Worm (Caenorhabditis elegans): ENCODE data around the gene pir-2.

The pir-2 gene

DNA sequence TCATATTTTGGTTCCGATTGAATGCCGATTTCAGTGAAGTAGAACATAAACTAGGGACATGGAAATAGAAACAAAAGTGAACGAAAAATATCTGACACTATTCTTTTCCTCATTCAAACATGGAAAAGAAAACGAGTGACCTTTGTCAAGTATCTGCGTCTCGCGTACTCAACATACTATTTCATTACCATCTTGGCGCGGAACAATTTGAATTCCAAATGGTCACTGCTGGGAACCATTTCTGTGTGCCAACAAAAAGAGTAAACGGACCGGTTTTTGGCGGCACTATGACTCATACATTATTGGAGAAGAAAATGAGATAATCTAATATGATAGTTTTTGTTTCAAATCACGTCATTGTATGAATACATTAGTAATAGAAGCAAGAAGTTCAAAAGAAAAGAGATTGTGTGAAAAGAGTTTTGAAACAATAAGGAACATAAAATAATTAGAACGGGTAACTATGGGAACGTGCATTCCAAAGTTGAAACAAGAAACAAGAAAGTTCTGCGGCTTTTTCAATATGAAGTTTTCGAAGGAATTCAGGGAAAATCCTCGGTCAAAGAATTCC lies 39.1 kb upstream of the pir-2 start:
- TF ChIP-seq hif-1 (tag; optimal IDR thresholded peaks at IDR 0.05) = no peak
- TF ChIP-seq lsy-2 (tag; optimal IDR thresholded peaks at IDR 0.05) = peak in 1 of 2 experiments; percentile 17
- TF ChIP-seq lin-29 (GFP tag; IDR thresholded peaks at IDR 0.05) = no peak
- TF ChIP-seq dmd-8 (GFP tag; IDR thresholded peaks at IDR 0.05) = no peak
- no peak for TF ChIP-seq T20F7.1 (GFP tag; optimal IDR thresholded peaks at IDR 0.05)
- no peak for TF ChIP-seq mes-2 (tag; optimal IDR thresholded peaks at IDR 0.05; ENCODE audit: poor library complexity, severe bottlenecking)
- TF ChIP-seq aha-1 (tag) = peak; percentile 73
- no peak for TF ChIP-seq ceh-28 (tag; optimal IDR thresholded peaks at IDR 0.05)

DNA sequence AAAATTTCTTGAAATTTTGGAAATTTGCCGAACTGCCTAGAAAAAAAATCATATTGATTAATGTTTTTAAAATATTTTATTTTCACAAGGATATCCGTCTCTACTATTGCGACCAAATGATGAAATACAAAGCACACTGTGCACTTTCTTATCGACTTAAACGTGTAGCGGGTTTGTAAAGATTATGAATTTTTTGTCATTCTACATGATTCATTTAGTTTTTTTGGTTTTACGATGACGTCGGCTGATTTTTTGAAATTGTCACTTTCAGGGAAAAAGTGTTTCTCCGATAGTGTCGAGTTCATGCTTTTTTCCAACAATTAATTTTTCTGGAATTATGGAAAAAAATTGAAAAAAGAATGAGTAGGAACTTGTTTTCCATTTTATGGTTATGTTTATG lies 33.1 kb upstream of the pir-2 start:
- peak; percentile 7 for TF ChIP-seq dve-1 (tag; optimal IDR thresholded peaks at IDR 0.05; ENCODE audit: insufficient read depth)
- peak; percentile 40; the same call in 1 of the 2 replicates for TF ChIP-seq dmd-6 (GFP tag; IDR thresholded peaks at IDR 0.05)
- no peak for TF ChIP-seq snpc-1.2 (GFP tag; IDR thresholded peaks at IDR 0.05)
- no peak for TF ChIP-seq hlh-11 (tag; optimal IDR thresholded peaks at IDR 0.05)

DNA sequence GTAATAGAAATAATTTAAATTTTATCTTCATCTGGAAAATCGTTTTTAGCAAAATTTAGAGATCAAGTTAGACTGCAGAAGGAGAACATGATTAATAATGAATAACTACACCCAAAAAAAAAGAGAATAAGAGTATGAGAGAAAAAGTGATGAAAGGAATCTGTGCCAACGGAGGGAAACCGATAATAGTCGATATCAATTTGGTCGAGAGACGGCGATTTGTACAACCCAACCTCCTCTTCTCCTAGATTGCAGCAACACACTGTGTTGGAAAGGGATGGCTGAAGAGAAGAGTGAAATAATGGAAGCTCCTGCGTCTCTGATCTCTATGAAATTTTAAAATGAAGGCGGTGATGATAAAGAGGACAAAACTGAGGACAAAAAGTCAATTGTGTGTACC lies 31.1 kb upstream of the pir-2 start:
- TF ChIP-seq daf-16 (GFP tag; optimal IDR thresholded peaks at IDR 0.05) (no peak), daf-16 (tag; optimal IDR thresholded peaks at IDR 0.05) (peak; percentile 2), zfp-3 (GFP tag; conservative IDR thresholded peaks at IDR 0.05) (no peak), hlh-11 (tag; optimal IDR thresholded peaks at IDR 0.05) (peak; percentile 71), pqm-1 (tag; optimal IDR thresholded peaks at IDR 0.05) (peak; percentile 89), mep-1 (tag; optimal IDR thresholded peaks at IDR 0.05) (peak; percentile 37), nhr-77 (tag; optimal IDR thresholded peaks at IDR 0.05) (peak; percentile 35), mes-2 (tag; optimal IDR thresholded peaks at IDR 0.05; ENCODE audit: poor library complexity, severe bottlenecking) (peak; percentile 36), unc-62 (GFP tag; optimal IDR thresholded peaks at IDR 0.05 in 1 of 2) (peak in 1 of 2 experiments; percentile 19), unc-62 (tag; optimal IDR thresholded peaks at IDR 0.05) (no peak), lin-29 (GFP tag; IDR thresholded peaks at IDR 0.05) (no peak), nhr-48 (tag; optimal IDR thresholded peaks at IDR 0.05) (peak; percentile 40), nhr-28 (tag; optimal IDR thresholded peaks at IDR 0.05) (peak; percentile 74), dve-1 (tag; optimal IDR thresholded peaks at IDR 0.05; ENCODE audit: insufficient read depth) (peak; percentile 26), dmd-6 (GFP tag; IDR thresholded peaks at IDR 0.05) (peak; percentile 77), duxl-1 (tag; optimal IDR thresholded peaks at IDR 0.05; ENCODE audit: poor library complexity) (peak; percentile 10), unc-130 (GFP tag; optimal IDR thresholded peaks at IDR 0.05) (no peak)

ce11 chrIII:9472464-9472863 lies 29.0 kb upstream of the pir-2 start:
- TF ChIP-seq dmd-8 (GFP tag; IDR thresholded peaks at IDR 0.05) (no peak), pqm-1 (tag; optimal IDR thresholded peaks at IDR 0.05) (peak; percentile 64), daf-16 (GFP tag; optimal IDR thresholded peaks at IDR 0.05) (no peak), daf-16 (tag; optimal IDR thresholded peaks at IDR 0.05) (peak; percentile 29), ztf-11 (tag; optimal IDR thresholded peaks at IDR 0.05) (no peak), zip-11 (GFP tag; IDR thresholded peaks at IDR 0.05) (no peak), tag-97 (GFP tag; IDR thresholded peaks at IDR 0.05) (no peak), dmd-6 (GFP tag; IDR thresholded peaks at IDR 0.05) (peak; percentile 19; the same call in 1 of the 2 replicates), hlh-30 (tag; optimal IDR thresholded peaks at IDR 0.05; ENCODE audit: insufficient read depth) (no peak)

DNA sequence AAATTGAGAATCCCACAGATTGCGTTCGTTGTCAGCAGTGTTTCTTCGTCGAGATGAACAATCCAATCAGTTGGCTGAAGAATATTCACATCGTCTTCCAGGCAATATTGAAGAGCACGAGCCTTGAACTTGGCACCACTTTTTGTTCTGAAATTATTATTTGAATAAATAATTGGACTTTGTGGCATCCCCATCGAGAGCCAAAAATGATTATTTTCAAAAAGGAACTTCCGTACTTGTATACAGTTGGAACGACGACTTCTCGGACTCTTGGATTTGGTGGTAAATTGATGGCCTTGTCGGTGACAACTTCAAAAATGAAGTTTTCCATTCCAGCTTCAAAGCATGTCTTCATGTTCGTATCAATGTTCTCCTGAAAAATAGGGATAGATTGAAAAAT lies 28.6 kb upstream of the pir-2 start:
- TF ChIP-seq aha-1 (tag) (peak; percentile 92), daf-8 (GFP tag; IDR thresholded peaks at IDR 0.05) (no peak)

- TF ChIP-seq nhr-111 (GFP tag; optimal IDR thresholded peaks at IDR 0.05) = no peak
- peak; percentile 45; the same call in 1 of the 2 replicates for TF ChIP-seq lin-38 (GFP tag; IDR thresholded peaks at IDR 0.05)
These were observed 24.4 kb upstream of the pir-2 start, which contains the start of gene tag-342 for ce11 chrIII:9467857-9468256. tag-342 (plus strand) TSS chrIII:9468157.
